Fruit fly (Drosophila melanogaster) whole organism, embryonic: Measurements from ENCODE around the gene dysf.
A peak's percentile ranks its signal among the peaks of the same experiment; 100 is the strongest.

Experiments used
- Atf3 ChIP-seq: fragments of 200-800 bp; sonication (Bioruptor generic); optimal IDR thresholded peaks from 3 replicates; lab custom pipeline; 2016; ENCODE audit warnings: missing biosample characterization, missing genetic modification characterization
- CG10321 ChIP-seq: fragments of 200-800 bp; sonication (Bioruptor generic); IDR thresholded peaks from 2 replicates; pipeline ENCODE4 v1.3.6; 2022; ENCODE audit warnings: missing biosample characterization, missing genetic modification characterization
- CG10959 ChIP-seq: fragments of 200-800 bp; sonication (Bioruptor generic); IDR thresholded peaks from 2 replicates; pipeline ENCODE4 v1.3.6; 2022; ENCODE audit warnings: missing biosample characterization, missing genetic modification characterization
- CG11085 ChIP-seq: fragments of 200-800 bp; sonication (Bioruptor generic); IDR thresholded peaks from 2 replicates; pipeline ENCODE4 v1.3.6; 2022; ENCODE audit warnings: missing biosample characterization, missing genetic modification characterization
- CG13624 ChIP-seq: fragments of 200-800 bp; sonication (Bioruptor generic); optimal IDR thresholded peaks from 2 replicates; lab custom pipeline; 2016; ENCODE audit warnings: missing biosample characterization, missing genetic modification characterization
- CG16779 ChIP-seq: fragments of 200-800 bp; sonication (Bioruptor generic); IDR thresholded peaks from 2 replicates; pipeline ENCODE4 v1.3.6; 2022; ENCODE audit warnings: missing biosample characterization, missing genetic modification characterization
- CG17328 ChIP-seq: fragments of 200-800 bp; sonication (Bioruptor generic); IDR thresholded peaks from 2 replicates; pipeline ENCODE4 v1.3.6; 2022; ENCODE audit warnings: missing biosample characterization, missing genetic modification characterization
- CG1832 ChIP-seq: fragments of 200-800 bp; sonication (Bioruptor generic); optimal IDR thresholded peaks from 2 replicates; lab custom pipeline; 2017; ENCODE audit warnings: missing biosample characterization, mild to moderate bottlenecking, missing genetic modification characterization, inconsistent platforms
- CG18599 ChIP-seq: fragments of 200-800 bp; sonication (Bioruptor generic); optimal IDR thresholded peaks from 3 replicates; lab custom pipeline; 2017; ENCODE audit warnings: missing biosample characterization, missing genetic modification characterization, mild to moderate bottlenecking, moderate library complexity, missing genetic modification reagents
- CG31365 ChIP-seq: fragments of 200-800 bp; sonication (Bioruptor generic); optimal IDR thresholded peaks from 2 replicates; lab custom pipeline; 2018; ENCODE audit warnings: missing biosample characterization, mild to moderate bottlenecking, missing genetic modification characterization
- CG33213 ChIP-seq: fragments of 200-800 bp; sonication (Bioruptor generic); optimal IDR thresholded peaks from 3 replicates; lab custom pipeline; 2016; ENCODE audit warnings: missing biosample characterization, missing genetic modification characterization
- CG4424 ChIP-seq: fragments of 200-800 bp; sonication (Bioruptor generic); optimal IDR thresholded peaks from 3 replicates; lab custom pipeline; 2016; ENCODE audit warnings: missing biosample characterization, missing genetic modification characterization
- CG4854 ChIP-seq: fragments of 200-800 bp; sonication (Bioruptor generic); optimal IDR thresholded peaks from 2 replicates; lab custom pipeline; 2016; ENCODE audit warnings: missing biosample characterization, missing genetic modification characterization, inconsistent platforms
- CG6854 ChIP-seq: fragments of 200-800 bp; sonication (Bioruptor generic); optimal IDR thresholded peaks from 3 replicates; lab custom pipeline; 2017; ENCODE audit warnings: missing biosample characterization, mild to moderate bottlenecking, missing genetic modification characterization
- CG9932 ChIP-seq: fragments of 200-800 bp; sonication (Bioruptor generic); IDR thresholded peaks from 2 replicates; pipeline ENCODE4 v1.3.6; 2022; ENCODE audit warnings: missing biosample characterization, missing genetic modification characterization
- Dad ChIP-seq: fragments of 200-800 bp; sonication (Bioruptor generic); optimal IDR thresholded peaks from 3 replicates; lab custom pipeline; 2016; ENCODE audit warnings: missing biosample characterization, missing genetic modification characterization
- Dll ChIP-seq: fragments of 200-800 bp; sonication (Bioruptor generic); IDR thresholded peaks from 4 replicates; pipeline ENCODE4 v1.3.6; 2022; ENCODE audit warnings: missing biosample characterization, missing genetic modification characterization; ENCODE audit not compliant: partially characterized antibody
- HLH3B ChIP-seq: fragments of 200-800 bp; sonication (Bioruptor generic); IDR thresholded peaks from 2 replicates; pipeline ENCODE4 v1.3.6; 2022; ENCODE audit warnings: missing biosample characterization, missing genetic modification characterization
- Hey ChIP-seq: fragments of 200-800 bp; sonication (Bioruptor generic); optimal IDR thresholded peaks from 3 replicates; lab custom pipeline; 2018; ENCODE audit warnings: missing biosample characterization, mild to moderate bottlenecking, missing genetic modification characterization
- MTF-1 ChIP-seq: fragments of 200-800 bp; sonication (Bioruptor generic); optimal IDR thresholded peaks from 2 replicates; lab custom pipeline; 2018; ENCODE audit warnings: missing biosample characterization, mild to moderate bottlenecking, missing genetic modification characterization, borderline replicate concordance
- Mad ChIP-seq: fragments of 200-800 bp; sonication (Bioruptor generic); optimal IDR thresholded peaks from 2 replicates; lab custom pipeline; 2016; ENCODE audit warnings: missing biosample characterization, missing genetic modification characterization
- Meics ChIP-seq: fragments of 200-800 bp; sonication (Bioruptor generic); optimal IDR thresholded peaks from 2 replicates; lab custom pipeline; 2017; ENCODE audit warnings: missing biosample characterization, mild to moderate bottlenecking, missing genetic modification characterization
- Neu2 ChIP-seq: fragments of 200-800 bp; sonication (Bioruptor generic); optimal IDR thresholded peaks from 3 replicates; lab custom pipeline; 2016; ENCODE audit warnings: missing biosample characterization, missing genetic modification characterization, borderline replicate concordance
- Ptx1 ChIP-seq: fragments of 200-800 bp; sonication (Bioruptor generic); IDR thresholded peaks from 2 replicates; pipeline ENCODE4 v1.3.6; 2022; ENCODE audit warnings: missing biosample characterization, missing genetic modification characterization
- Six4 ChIP-seq: fragments of 200-800 bp; sonication (Bioruptor generic); optimal IDR thresholded peaks from 2 replicates; lab custom pipeline; 2016; ENCODE audit warnings: missing biosample characterization, missing genetic modification characterization
- Sox102F ChIP-seq: fragments of 200-800 bp; sonication (Bioruptor generic); optimal IDR thresholded peaks from 2 replicates; lab custom pipeline; 2018; ENCODE audit warnings: missing biosample characterization, mild to moderate bottlenecking, missing genetic modification characterization, moderate library complexity
- amos ChIP-seq: fragments of 200-800 bp; sonication (Bioruptor generic); IDR thresholded peaks from 2 replicates; pipeline ENCODE4 v1.3.6; 2022; ENCODE audit warnings: missing biosample characterization, missing genetic modification characterization; ENCODE audit not compliant: partially characterized antibody
- bsh ChIP-seq, 2 experiments: fragments of 200-800 bp; sonication (Bioruptor generic); optimal IDR thresholded peaks; 2 replicates each; lab custom pipeline; 2017 to 2018; ENCODE audit warnings: mild to moderate bottlenecking in 2 of 2, missing biosample characterization in 2 of 2, missing genetic modification characterization in 2 of 2, moderate library complexity in 1 of 2
- btn ChIP-seq: fragments of 200-800 bp; sonication (Bioruptor generic); optimal IDR thresholded peaks from 2 replicates; lab custom pipeline; 2016; ENCODE audit warnings: missing biosample characterization, missing genetic modification characterization
- caup ChIP-seq: fragments of 200-800 bp; sonication (Bioruptor generic); optimal IDR thresholded peaks from 3 replicates; lab custom pipeline; 2017; ENCODE audit warnings: missing biosample characterization, mild to moderate bottlenecking, missing genetic modification characterization, moderate library complexity; ENCODE audit not compliant: severe bottlenecking
- croc ChIP-seq: fragments of 200-800 bp; sonication (Bioruptor generic); conservative IDR thresholded peaks from 3 replicates; pipeline ENCODE4 v1.3.6; 2022; ENCODE audit warnings: missing biosample characterization, missing genetic modification characterization
- dysf ChIP-seq: fragments of 200-800 bp; sonication (Bioruptor generic); IDR thresholded peaks from 3 replicates; pipeline ENCODE4 v1.3.6; 2022; ENCODE audit warnings: missing biosample characterization, missing genetic modification characterization
- en ChIP-seq: fragments of 200-800 bp; sonication (Bioruptor generic); optimal IDR thresholded peaks from 2 replicates; lab custom pipeline; 2016; ENCODE audit warnings: missing biosample characterization, missing genetic modification characterization
- fd3F ChIP-seq: fragments of 200-800 bp; sonication (Bioruptor generic); optimal IDR thresholded peaks from 2 replicates; lab custom pipeline; 2018; ENCODE audit warnings: missing biosample characterization, mild to moderate bottlenecking, missing genetic modification characterization, moderate library complexity
- ind ChIP-seq: fragments of 200-800 bp; sonication (Bioruptor generic); optimal IDR thresholded peaks from 3 replicates; lab custom pipeline; 2016; ENCODE audit warnings: missing biosample characterization, missing genetic modification characterization
- jigr1 ChIP-seq: fragments of 200-800 bp; sonication (Bioruptor generic); IDR thresholded peaks from 3 replicates; pipeline ENCODE4 v1.3.6; 2022; ENCODE audit warnings: missing biosample characterization, missing genetic modification characterization
- kah ChIP-seq: fragments of 200-800 bp; sonication (Bioruptor generic); optimal IDR thresholded peaks from 2 replicates; lab custom pipeline; 2018; ENCODE audit warnings: missing biosample characterization, mild to moderate bottlenecking, missing genetic modification characterization
- nau ChIP-seq: fragments of 200-800 bp; sonication (Bioruptor generic); optimal IDR thresholded peaks from 3 replicates; lab custom pipeline; 2017; ENCODE audit warnings: missing biosample characterization, mild to moderate bottlenecking, missing genetic modification characterization, missing genetic modification reagents
- nerfin-2 ChIP-seq: fragments of 200-800 bp; sonication (Bioruptor generic); IDR thresholded peaks from 2 replicates; pipeline ENCODE4 v1.3.6; 2022; ENCODE audit warnings: missing biosample characterization, missing genetic modification characterization; ENCODE audit not compliant: partially characterized antibody
- scrt ChIP-seq: fragments of 200-800 bp; sonication (Bioruptor generic); optimal IDR thresholded peaks from 2 replicates; lab custom pipeline; 2018; ENCODE audit warnings: missing biosample characterization, mild to moderate bottlenecking, missing genetic modification characterization, moderate library complexity
- shn ChIP-seq: fragments of 200-800 bp; sonication (Bioruptor generic); optimal IDR thresholded peaks from 3 replicates; lab custom pipeline; 2016; ENCODE audit warnings: missing biosample characterization, missing genetic modification characterization
- sima ChIP-seq: fragments of 200-800 bp; sonication (Bioruptor generic); optimal IDR thresholded peaks from 2 replicates; lab custom pipeline; 2016; ENCODE audit warnings: missing biosample characterization, missing genetic modification characterization
- slp2 ChIP-seq: fragments of 200-800 bp; sonication (Bioruptor generic); optimal IDR thresholded peaks from 2 replicates; lab custom pipeline; 2016; ENCODE audit warnings: missing biosample characterization, missing genetic modification characterization
- so ChIP-seq: fragments of 200-800 bp; sonication (Bioruptor generic); IDR thresholded peaks from 3 replicates; pipeline ENCODE4 v1.3.6; 2022; ENCODE audit warnings: missing biosample characterization, missing genetic modification characterization
- toy ChIP-seq: fragments of 200-800 bp; sonication (Bioruptor generic); IDR thresholded peaks from 2 replicates; pipeline ENCODE4 v1.3.6; 2022; ENCODE audit warnings: missing biosample characterization, missing genetic modification characterization
- trem ChIP-seq: fragments of 200-800 bp; optimal IDR thresholded peaks from 3 replicates; lab custom pipeline; 2019; ENCODE audit warnings: missing biosample characterization, mild to moderate bottlenecking, missing genetic modification characterization, moderate library complexity
- unc-4 ChIP-seq: fragments of 200-800 bp; sonication (Bioruptor generic); IDR thresholded peaks from 2 replicates; pipeline ENCODE4 v1.3.6; 2022; ENCODE audit warnings: missing biosample characterization, missing genetic modification characterization; ENCODE audit not compliant: partially characterized antibody
- vnd ChIP-seq: fragments of 200-800 bp; sonication (Bioruptor generic); IDR thresholded peaks from 3 replicates; pipeline ENCODE4 v1.3.6; 2022; ENCODE audit warnings: missing biosample characterization, missing genetic modification characterization; ENCODE audit not compliant: partially characterized antibody
- z ChIP-seq: fragments of 200-800 bp; sonication (Bioruptor generic); IDR thresholded peaks from 3 replicates; pipeline ENCODE4 v1.3.6; 2022; ENCODE audit warnings: missing biosample characterization, missing genetic modification characterization
- zfh1 ChIP-seq: fragments of 200-800 bp; sonication (Bioruptor generic); IDR thresholded peaks from 3 replicates; pipeline ENCODE4 v1.3.6; 2022; ENCODE audit warnings: missing biosample characterization, missing genetic modification characterization

dysf gene

dm6 chr3R:26105924-26106494, 7.5 kb upstream of the dysf start (continued):
- no peak for TF ChIP-seq slp2 (GFP tag; lab: Kevin White, UChicago)
- TF ChIP-seq CG9932 (GFP tag; lab: Robert Waterston, UW): peak; percentile 72
- no peak for TF ChIP-seq jigr1 (GFP tag; lab: Robert Waterston, UW)
- 0 out of 2 replicates have a peak, but pooled peaks have one; percentile 29 for TF ChIP-seq CG11085
- peak; percentile 40 for TF ChIP-seq nau (GFP tag; lab: Kevin White, UChicago)
- peak; percentile 65 for TF ChIP-seq CG6854
- TF ChIP-seq en (GFP tag; lab: Kevin White, UChicago): no peak
- no peak for TF ChIP-seq Atf3 (GFP tag; lab: Kevin White, UChicago)
- peak; percentile 58 for TF ChIP-seq HLH3B (GFP tag; lab: Robert Waterston, UW)
- 0 out of 2 replicates have a peak, but pooled peaks have one; percentile 40 for TF ChIP-seq CG10321 (GFP tag; lab: Robert Waterston, UW)
- TF ChIP-seq Dad (GFP tag; lab: Kevin White, UChicago): no peak
- 0 out of 2 replicates have a peak, but pooled peaks have one; percentile 28 for TF ChIP-seq toy (GFP tag; lab: Robert Waterston, UW)
- TF ChIP-seq CG10959 (GFP tag; lab: Robert Waterston, UW): no peak
- TF ChIP-seq btn (GFP tag; lab: Kevin White, UChicago): no peak
- TF ChIP-seq CG1832 (GFP tag; lab: Kevin White, UChicago): no peak
- TF ChIP-seq MTF-1 (GFP tag; lab: Kevin White, UChicago): peak; percentile 17
- TF ChIP-seq sima (GFP tag; lab: Kevin White, UChicago): no peak
- TF ChIP-seq CG4424 (GFP tag; lab: Kevin White, UChicago): peak; percentile 35
- TF ChIP-seq Meics (GFP tag; lab: Kevin White, UChicago): peak; percentile 83
- TF ChIP-seq ind: peak; percentile 74
- TF ChIP-seq CG33213 (GFP tag; lab: Kevin White, UChicago): no peak
- TF ChIP-seq Dll: no peak
- TF ChIP-seq CG4854 (GFP tag; lab: Kevin White, UChicago): no peak
- TF ChIP-seq caup (GFP tag; lab: Kevin White, UChicago): peak; percentile 68
- no peak for TF ChIP-seq unc-4 (GFP tag; lab: Robert Waterston, UW)
- TF ChIP-seq so (GFP tag; lab: Robert Waterston, UW): no peak; the same call in 2 of the 3 replicates
- TF ChIP-seq CG31365 (tag; lab: Kevin White, UChicago): no peak
- TF ChIP-seq bsh (GFP tag; optimal IDR thresholded peaks at IDR 0.05; lab: Kevin White, UChicago): no peak
- no peak for TF ChIP-seq kah
- TF ChIP-seq CG13624 (GFP tag; lab: Kevin White, UChicago): no peak
- TF ChIP-seq Sox102F (GFP tag; lab: Kevin White, UChicago): peak; percentile 62
- TF ChIP-seq scrt (GFP tag; lab: Kevin White, UChicago): peak; percentile 60
- no peak for TF ChIP-seq vnd
- TF ChIP-seq dysf (GFP tag; lab: Robert Waterston, UW): peak; percentile 97
- TF ChIP-seq Hey: peak; percentile 98
- no peak for TF ChIP-seq nerfin-2 (GFP tag; lab: Robert Waterston, UW)
- TF ChIP-seq zfh1 (GFP tag; lab: Robert Waterston, UW): peak; percentile 65
- no peak for TF ChIP-seq CG17328 (GFP tag; lab: Robert Waterston, UW)
- TF ChIP-seq Neu2 (GFP tag; lab: Kevin White, UChicago): no peak
- TF ChIP-seq Ptx1: peak; percentile 87
- peak; percentile 90 for TF ChIP-seq CG18599 (GFP tag; lab: Kevin White, UChicago)
- no peak for TF ChIP-seq Six4 (GFP tag; lab: Kevin White, UChicago)
- no peak for TF ChIP-seq shn
- TF ChIP-seq trem (tag; lab: Kevin White, UChicago): no peak
- no peak for TF ChIP-seq CG16779 (GFP tag; lab: Robert Waterston, UW)
- no peak for TF ChIP-seq z
- TF ChIP-seq fd3F (GFP tag; lab: Kevin White, UChicago): peak; percentile 61
- TF ChIP-seq amos (GFP tag; lab: Robert Waterston, UW): peak; percentile 5; the same call in 1 of the 2 replicates
- TF ChIP-seq Mad (GFP tag; lab: Kevin White, UChicago): no peak
- 0 out of 3 replicates have a peak, but pooled peaks have one; percentile 25 for TF ChIP-seq croc (GFP tag; lab: Robert Waterston, UW)
